Worm (Caenorhabditis elegans) whole organism, young adult: ENCODE measurements around the gene C39B10.3.
A peak's percentile ranks its signal among the peaks of the same experiment; 100 is the strongest.

ENCODE experiments used
- C06A6.2 ChIP-seq: fragments of 200-800 bp; sonication (Bioruptor generic); conservative IDR thresholded peaks from 2 replicates; pipeline ENCODE4 v1.3.6; 2022; ENCODE audit warnings: missing genetic modification characterization, missing compliant biosample characterization
- F49E8.2 ChIP-seq: sonication (generic microtip); optimal IDR thresholded peaks from 3 replicates; lab custom pipeline; 2017; ENCODE audit warnings: missing genetic modification characterization, mild to moderate bottlenecking, missing compliant biosample characterization, antibody characterized with exemption, moderate library complexity; ENCODE audit not compliant: insufficient read depth
- F55B11.4 ChIP-seq: sonication (generic microtip); optimal IDR thresholded peaks from 2 replicates; lab custom pipeline; 2016; ENCODE audit warnings: missing compliant biosample characterization, missing genetic modification characterization, borderline replicate concordance; ENCODE audit not compliant: insufficient read depth
- F57C9.4 ChIP-seq: sonication (generic microtip); optimal IDR thresholded peaks from 2 replicates; lab custom pipeline; 2017; ENCODE audit warnings: mild to moderate bottlenecking, missing genetic modification characterization, missing compliant biosample characterization
- K11D2.4 ChIP-seq: fragments of 200-800 bp; sonication (Bioruptor generic); IDR thresholded peaks from 2 replicates; pipeline ENCODE4 v1.3.6; 2022; ENCODE audit warnings: missing genetic modification reagents, missing genetic modification characterization, missing compliant biosample characterization
- Y53F4B.3 ChIP-seq: fragments of 200-800 bp; sonication (Bioruptor generic); IDR thresholded peaks from 2 replicates; pipeline ENCODE4 v1.3.6; 2022; ENCODE audit warnings: missing genetic modification reagents, missing genetic modification characterization, missing compliant biosample characterization
- Y79H2A.3 ChIP-seq: fragments of 200-800 bp; sonication (Bioruptor generic); conservative IDR thresholded peaks from 2 replicates; pipeline ENCODE4 v1.3.6; 2022; ENCODE audit warnings: missing genetic modification reagents, missing genetic modification characterization, missing compliant biosample characterization
- ama-1 ChIP-seq, 3 experiments: fragments of 150-350 bp in 1 of 3; sonication (generic microtip) in 2 of 3; optimal IDR thresholded peaks; 2 replicates each; lab custom pipeline; 2014 to 2018; ENCODE audit warnings: missing biosample characterization in 2 of 3, missing genetic modification characterization in 2 of 3, missing genetic modification reagents in 2 of 3
- aptf-2 ChIP-seq: fragments of 200-800 bp; sonication (Bioruptor generic); conservative IDR thresholded peaks from 2 replicates; pipeline ENCODE4 v1.3.6; 2022; ENCODE audit warnings: missing genetic modification reagents, missing genetic modification characterization, missing compliant biosample characterization
- attf-5 ChIP-seq: fragments of 200-800 bp; sonication (Bioruptor generic); optimal IDR thresholded peaks from 2 replicates; lab custom pipeline; 2018; ENCODE audit warnings: mild to moderate bottlenecking, missing genetic modification characterization, missing compliant biosample characterization
- bed-1 ChIP-seq: fragments of 200-800 bp; sonication (Bioruptor generic); IDR thresholded peaks from 2 replicates; pipeline ENCODE4 v1.3.6; 2022; ENCODE audit warnings: missing genetic modification reagents, missing genetic modification characterization, missing compliant biosample characterization
- ceh-100 ChIP-seq: fragments of 200-800 bp; sonication (Bioruptor generic); IDR thresholded peaks from 2 replicates; pipeline ENCODE4 v1.3.6; 2022; ENCODE audit warnings: missing genetic modification reagents, missing genetic modification characterization, missing compliant biosample characterization
- ceh-27 ChIP-seq: fragments of 200-800 bp; sonication (Bioruptor generic); optimal IDR thresholded peaks from 2 replicates; lab custom pipeline; 2018; ENCODE audit warnings: mild to moderate bottlenecking, missing genetic modification characterization, moderate library complexity, missing compliant biosample characterization
- ceh-40 ChIP-seq: fragments of 200-800 bp; sonication (Bioruptor generic); IDR thresholded peaks from 2 replicates; pipeline ENCODE4 v1.3.6; 2022; ENCODE audit warnings: missing genetic modification characterization, missing compliant biosample characterization
- ceh-79 ChIP-seq: sonication (generic microtip); optimal IDR thresholded peaks from 2 replicates; lab custom pipeline; 2017; ENCODE audit warnings: mild to moderate bottlenecking, missing genetic modification characterization, missing compliant biosample characterization
- chd-7 ChIP-seq: sonication (generic microtip); optimal IDR thresholded peaks from 2 replicates; lab custom pipeline; 2016; ENCODE audit warnings: mild to moderate bottlenecking, missing genetic modification characterization, moderate library complexity, missing compliant biosample characterization
- dox-1 ChIP-seq: fragments of 200-800 bp; sonication (Bioruptor generic); IDR thresholded peaks from 2 replicates; pipeline ENCODE4 v1.3.6; 2022; ENCODE audit warnings: missing genetic modification reagents, missing genetic modification characterization, missing compliant biosample characterization
- efl-1 ChIP-seq: fragments of 150-350 bp; optimal IDR thresholded peaks from 2 replicates; lab custom pipeline; 2014; ENCODE audit warnings: missing biosample characterization, missing genetic modification reagents, missing genetic modification characterization
- egrh-3 ChIP-seq: fragments of 200-800 bp; sonication (Bioruptor generic); IDR thresholded peaks from 2 replicates; pipeline ENCODE4 v1.3.6; 2022; ENCODE audit warnings: missing genetic modification reagents, missing genetic modification characterization, missing compliant biosample characterization
- hlh-26 ChIP-seq: fragments of 200-800 bp; sonication (Bioruptor generic); conservative IDR thresholded peaks from 2 replicates; pipeline ENCODE4 v1.3.6; 2022; ENCODE audit warnings: missing genetic modification reagents, missing genetic modification characterization, missing compliant biosample characterization
- lin-26 ChIP-seq: fragments of 200-800 bp; sonication (Bioruptor generic); IDR thresholded peaks from 2 replicates; pipeline ENCODE4 v1.3.6; 2022; ENCODE audit warnings: missing genetic modification reagents, missing genetic modification characterization, missing compliant biosample characterization
- lin-40 ChIP-seq: sonication (generic microtip); optimal IDR thresholded peaks from 2 replicates; lab custom pipeline; 2016; ENCODE audit warnings: missing genetic modification characterization, mild to moderate bottlenecking, missing compliant biosample characterization, missing genotype, missing genetic modification reagents
- mxl-1 ChIP-seq: sonication (generic microtip); optimal IDR thresholded peaks from 2 replicates; lab custom pipeline; 2016; ENCODE audit warnings: missing genetic modification characterization, missing compliant biosample characterization
- nhr-27 ChIP-seq: fragments of 200-800 bp; sonication (Bioruptor generic); optimal IDR thresholded peaks from 2 replicates; lab custom pipeline; 2018; ENCODE audit warnings: mild to moderate bottlenecking, missing genetic modification characterization, moderate library complexity, missing compliant biosample characterization
- nhr-80 ChIP-seq: sonication (generic microtip); optimal IDR thresholded peaks from 2 replicates; lab custom pipeline; 2016; ENCODE audit warnings: missing genetic modification characterization, missing compliant biosample characterization
- rec-8 ChIP-seq, 2 experiments: sonication (generic microtip); optimal IDR thresholded peaks; 2 replicates each; lab custom pipeline; 2016; ENCODE audit warnings: mild to moderate bottlenecking in 2 of 2, missing genetic modification characterization in 2 of 2, missing genetic modification reagents in 2 of 2, missing genotype in 2 of 2, missing biosample characterization in 1 of 2, missing compliant biosample characterization in 1 of 2, moderate library complexity in 1 of 2
- repo-1 ChIP-seq: sonication (generic microtip); optimal IDR thresholded peaks from 2 replicates; lab custom pipeline; 2017; ENCODE audit warnings: mild to moderate bottlenecking, missing genetic modification characterization, missing compliant biosample characterization
- snpc-4 ChIP-seq, 5 experiments: fragments of 150-350 bp in 1 of 5; sonication (generic microtip) in 4 of 5; optimal IDR thresholded peaks; 2 replicates each; lab custom pipeline; 2014 to 2018; ENCODE audit warnings: missing genetic modification characterization in 5 of 5, missing biosample characterization in 3 of 5, antibody characterized with exemption in 2 of 5, mild to moderate bottlenecking in 2 of 5, missing compliant biosample characterization in 2 of 5, missing genotype in 2 of 5, moderate library complexity in 2 of 5, missing genetic modification reagents in 1 of 5
- somi-1 ChIP-seq: fragments of 200-800 bp; sonication (Bioruptor generic); optimal IDR thresholded peaks from 2 replicates; lab custom pipeline; 2018; ENCODE audit warnings: mild to moderate bottlenecking, missing genetic modification characterization, missing compliant biosample characterization
- sptf-2 ChIP-seq: fragments of 200-800 bp; sonication (Bioruptor generic); optimal IDR thresholded peaks from 2 replicates; lab custom pipeline; 2018; ENCODE audit warnings: mild to moderate bottlenecking, missing genetic modification characterization, missing compliant biosample characterization
- tbp1 ChIP-seq: fragments of 200-800 bp; sonication (Bioruptor generic); optimal IDR thresholded peaks from 2 replicates; lab custom pipeline; 2018; ENCODE audit warnings: mild to moderate bottlenecking, missing genetic modification characterization, missing compliant biosample characterization
- zfh-2 ChIP-seq: fragments of 200-800 bp; sonication (Bioruptor generic); conservative IDR thresholded peaks from 2 replicates; pipeline ENCODE4 v1.3.6; 2022; ENCODE audit warnings: missing genetic modification reagents, missing genetic modification characterization, missing compliant biosample characterization
- ztf-25 ChIP-seq: fragments of 200-800 bp; sonication (Bioruptor generic); IDR thresholded peaks from 2 replicates; pipeline ENCODE4 v1.3.6; 2022; ENCODE audit warnings: missing genetic modification reagents, missing genetic modification characterization, missing compliant biosample characterization
- ztf-26 ChIP-seq: sonication (generic microtip); optimal IDR thresholded peaks from 2 replicates; lab custom pipeline; 2017; ENCODE audit warnings: missing genetic modification characterization, missing compliant biosample characterization

Gene C39B10.3

ce11 chrX:10396509-10397292 is 47.2 kb upstream of the C39B10.3 start, which contains the start of gene pkn-1:
Gene pkn-1 (plus strand): TSS chrX:10397242.
- peak; percentile 45 for TF ChIP-seq chd-7 (tag; lab: Kevin White, UChicago)
- TF ChIP-seq repo-1 (tag; lab: Kevin White, UChicago) = no peak
- TF ChIP-seq nhr-80 (tag; lab: Kevin White, UChicago) = peak; percentile 21
- peak; percentile 39; the same call in 1 of the 2 replicates for TF ChIP-seq egrh-3 (GFP tag; lab: Robert Waterston, UW)
- TF ChIP-seq sptf-2 (GFP tag; lab: Kevin White, UChicago) = no peak
- TF ChIP-seq ama-1 (optimal IDR thresholded peaks at IDR 0.05; lab: Kevin White, UChicago) = no peak
- TF ChIP-seq ama-1 (GFP tag; optimal IDR thresholded peaks at IDR 0.05; lab: Kevin White, UChicago) = no peak
- no peak for TF ChIP-seq F57C9.4 (tag; lab: Kevin White, UChicago)
- TF ChIP-seq F55B11.4 (tag; lab: Kevin White, UChicago) = no peak
- no peak for TF ChIP-seq K11D2.4 (GFP tag; lab: Robert Waterston, UW)
- peak; percentile 43; the same call in 1 of the 2 replicates for TF ChIP-seq zfh-2 (GFP tag; lab: Robert Waterston, UW)
- peak; percentile 30; the same call in 1 of the 2 replicates for TF ChIP-seq dox-1
- no peak for TF ChIP-seq ceh-100 (GFP tag; lab: Robert Waterston, UW)
- no peak for TF ChIP-seq nhr-27 (tag; lab: Kevin White, UChicago)
- no peak for TF ChIP-seq tbp1

- no peak for TF ChIP-seq ceh-79 (tag; lab: Kevin White, UChicago)
- TF ChIP-seq somi-1 (GFP tag; lab: Kevin White, UChicago) = no peak
- TF ChIP-seq ceh-40 (GFP tag; lab: Robert Waterston, UW) = no peak
- TF ChIP-seq lin-26 = no peak
- no peak for TF ChIP-seq snpc-4 (GFP tag; optimal IDR thresholded peaks at IDR 0.05; lab: Kevin White, UChicago)
- no peak for TF ChIP-seq snpc-4 (tag; optimal IDR thresholded peaks at IDR 0.05; lab: Kevin White, UChicago)
- no peak for TF ChIP-seq egrh-3 (GFP tag; lab: Robert Waterston, UW)
- no peak for TF ChIP-seq Y79H2A.3 (GFP tag; lab: Robert Waterston, UW)
- no peak for TF ChIP-seq rec-8 (tag; optimal IDR thresholded peaks at IDR 0.05; lab: Kevin White, UChicago)
- no peak for TF ChIP-seq mxl-1 (tag; lab: Kevin White, UChicago)
- TF ChIP-seq lin-40 = no peak
These were observed 42.8 kb upstream of the C39B10.3 start for ce11 chrX:10401118-10401517.

- TF ChIP-seq efl-1 = no peak
- TF ChIP-seq attf-5 (GFP tag; lab: Kevin White, UChicago) = no peak
These were observed 39.9 kb upstream of the C39B10.3 start for ce11 chrX:10404051-10404450.

ce11 chrX:10406203-10406602 is 37.7 kb upstream of the C39B10.3 start, which contains the start of gene gur-3:
Gene gur-3 (minus strand): TSS chrX:10406303.
- TF ChIP-seq hlh-26 (no peak), nhr-27 (tag; lab: Kevin White, UChicago) (no peak), aptf-2 (GFP tag; lab: Robert Waterston, UW) (no peak), ztf-25 (GFP tag; lab: Robert Waterston, UW) (no peak), C06A6.2 (no peak), K11D2.4 (GFP tag; lab: Robert Waterston, UW) (no peak), efl-1 (no peak), ceh-27 (GFP tag; lab: Kevin White, UChicago) (no peak), bed-1 (no peak), Y53F4B.3 (no peak), F49E8.2 (tag; lab: Kevin White, UChicago) (no peak), ztf-26 (no peak)
